Fruit fly (Drosophila melanogaster) whole organism, adult: ENCODE measurements around the gene Ns1.

Experiments
- CG11617 ChIP-seq: fragments of 200-800 bp; sonication (Bioruptor generic); optimal IDR thresholded peaks from 2 replicates; lab custom pipeline; 2017; ENCODE audit warnings: mild to moderate bottlenecking, missing biosample characterization, missing genetic modification reagents, missing genetic modification characterization
- CG12768 ChIP-seq: fragments of 200-800 bp; sonication (Bioruptor generic); optimal IDR thresholded peaks from 2 replicates; lab custom pipeline; 2017; ENCODE audit warnings: missing biosample characterization, missing genetic modification characterization, mild to moderate bottlenecking, moderate library complexity, missing genetic modification reagents
- CG14711 ChIP-seq: fragments of 200-800 bp; sonication (Bioruptor generic); optimal IDR thresholded peaks from 2 replicates; lab custom pipeline; 2018; ENCODE audit warnings: missing biosample characterization, mild to moderate bottlenecking, missing genetic modification characterization, moderate library complexity
- CG1620 ChIP-seq: fragments of 200-800 bp; sonication (Bioruptor generic); optimal IDR thresholded peaks from 2 replicates; lab custom pipeline; 2016; ENCODE audit warnings: missing biosample characterization, missing genetic modification characterization
- CG33017 ChIP-seq: fragments of 200-800 bp; sonication (Bioruptor generic); optimal IDR thresholded peaks from 2 replicates; lab custom pipeline; 2018; ENCODE audit warnings: missing biosample characterization, mild to moderate bottlenecking, missing genetic modification characterization, moderate library complexity
- CG5204 ChIP-seq: fragments of 200-800 bp; sonication (Bioruptor generic); optimal IDR thresholded peaks from 2 replicates; lab custom pipeline; 2016; ENCODE audit warnings: missing biosample characterization, missing genetic modification characterization
- CG7045 ChIP-seq: fragments of 200-800 bp; sonication (Bioruptor generic); optimal IDR thresholded peaks from 2 replicates; lab custom pipeline; 2017; ENCODE audit warnings: missing biosample characterization, mild to moderate bottlenecking, missing genetic modification characterization
- CG7101 ChIP-seq: fragments of 200-800 bp; sonication (Bioruptor generic); optimal IDR thresholded peaks from 2 replicates; lab custom pipeline; 2018; ENCODE audit warnings: missing biosample characterization, mild to moderate bottlenecking, missing genetic modification characterization, moderate library complexity
- Clk ChIP-seq: fragments of 200-800 bp; sonication (Bioruptor generic); optimal IDR thresholded peaks from 2 replicates; lab custom pipeline; 2017; ENCODE audit warnings: missing biosample characterization, missing genetic modification characterization
- Crg-1 ChIP-seq: fragments of 200-800 bp; sonication (Bioruptor generic); optimal IDR thresholded peaks from 2 replicates; lab custom pipeline; 2016; ENCODE audit warnings: missing biosample characterization, missing genetic modification characterization
- Hr96 ChIP-seq: fragments of 200-800 bp; sonication (Bioruptor generic); optimal IDR thresholded peaks from 2 replicates; lab custom pipeline; 2016; ENCODE audit warnings: missing biosample characterization, missing genetic modification characterization
- Mnt ChIP-seq: fragments of 200-800 bp; sonication (Bioruptor generic); optimal IDR thresholded peaks from 2 replicates; lab custom pipeline; 2016; ENCODE audit warnings: missing biosample characterization, mild to moderate bottlenecking, missing genetic modification characterization
- bab1 ChIP-seq: fragments of 200-800 bp; sonication (Bioruptor generic); optimal IDR thresholded peaks from 3 replicates; lab custom pipeline; 2019; ENCODE audit warnings: missing biosample characterization, mild to moderate bottlenecking, missing genetic modification characterization, moderate library complexity
- cic ChIP-seq: fragments of 200-800 bp; sonication (Bioruptor generic); optimal IDR thresholded peaks from 2 replicates; lab custom pipeline; 2017; ENCODE audit warnings: missing biosample characterization, mild to moderate bottlenecking, missing genetic modification characterization, moderate library complexity
- cnc ChIP-seq, 2 experiments: fragments of >200 bp; optimal IDR thresholded peaks; 2 replicates each; lab custom pipeline; 2017
- kay ChIP-seq: fragments of 200-800 bp; sonication (Bioruptor generic); peaks from one replicate; lab custom pipeline; 2016; ENCODE audit warnings: missing biosample characterization, missing genetic modification characterization, borderline replicate concordance
- ovo ChIP-seq: fragments of 200-800 bp; sonication (Bioruptor generic); optimal IDR thresholded peaks from 2 replicates; lab custom pipeline; 2016; ENCODE audit warnings: missing biosample characterization, missing genetic modification characterization
- pad ChIP-seq: fragments of 200-800 bp; sonication (Bioruptor generic); optimal IDR thresholded peaks from 3 replicates; lab custom pipeline; 2017; ENCODE audit warnings: missing biosample characterization, missing genetic modification characterization, mild to moderate bottlenecking, moderate library complexity, missing genetic modification reagents
- tj ChIP-seq: fragments of 200-800 bp; sonication (Bioruptor generic); optimal IDR thresholded peaks from 3 replicates; lab custom pipeline; 2017; ENCODE audit warnings: missing biosample characterization, mild to moderate bottlenecking, missing genetic modification characterization, moderate library complexity
- toe ChIP-seq: fragments of 200-800 bp; sonication (Bioruptor generic); optimal IDR thresholded peaks from 2 replicates; lab custom pipeline; 2016; ENCODE audit warnings: missing biosample characterization, missing genetic modification characterization

Gene Ns1

dm6 chr3R:17035945-17036344 lies 36.5 kb downstream of the Ns1 start, which contains the start of gene CG4009:
Gene CG4009 (minus strand): TSS chr3R:17036045.
- TF ChIP-seq tj (GFP tag; lab: Kevin White, UChicago) (no peak), Clk (no peak), pad (GFP tag; lab: Kevin White, UChicago) (no peak), CG11617 (GFP tag; lab: Kevin White, UChicago) (no peak), cnc (optimal IDR thresholded peaks at IDR 0.05; lab: Kevin White, UChicago) (no peak), Hr96 (no peak), cic (no peak), ovo (GFP tag; lab: Kevin White, UChicago) (no peak), CG1620 (GFP tag; lab: Kevin White, UChicago) (no peak), Crg-1 (no peak), CG5204 (GFP tag; lab: Kevin White, UChicago) (no peak), bab1 (no peak), CG33017 (tag; lab: Kevin White, UChicago) (no peak), Mnt (GFP tag; lab: Kevin White, UChicago) (no peak), CG7101 (tag; lab: Kevin White, UChicago) (no peak), toe (GFP tag; lab: Kevin White, UChicago) (no peak), CG7045 (GFP tag; lab: Kevin White, UChicago) (no peak), kay (no peak), CG12768 (GFP tag; lab: Kevin White, UChicago) (no peak)

- no peak for TF ChIP-seq tj (GFP tag; lab: Kevin White, UChicago)
- TF ChIP-seq ovo (GFP tag; lab: Kevin White, UChicago), result no peak
- TF ChIP-seq pad (GFP tag; lab: Kevin White, UChicago), result no peak
- no peak for TF ChIP-seq CG5204 (GFP tag; lab: Kevin White, UChicago)
- TF ChIP-seq CG33017 (tag; lab: Kevin White, UChicago), result no peak
- no peak for TF ChIP-seq Clk
- no peak for TF ChIP-seq CG11617 (GFP tag; lab: Kevin White, UChicago)
- no peak for TF ChIP-seq Hr96
- TF ChIP-seq cic, result no peak
- TF ChIP-seq CG1620 (GFP tag; lab: Kevin White, UChicago), result no peak
- TF ChIP-seq CG7045 (GFP tag; lab: Kevin White, UChicago), result no peak
- TF ChIP-seq CG7101 (tag; lab: Kevin White, UChicago), result no peak
- no peak for TF ChIP-seq CG12768 (GFP tag; lab: Kevin White, UChicago)
- TF ChIP-seq bab1, result no peak
- TF ChIP-seq CG14711, result no peak
- TF ChIP-seq toe (GFP tag; lab: Kevin White, UChicago), result no peak
- TF ChIP-seq cnc (optimal IDR thresholded peaks at IDR 0.05; lab: Kevin White, UChicago), result no peak
- TF ChIP-seq kay, result no peak
Measured at dm6 chr3R:17031502-17031901, 41.0 kb downstream of the Ns1 start, which contains the start of gene CG31268. Gene CG31268 (plus strand): TSS chr3R:17031802.

dm6 chr3R:17029796-17030195 lies 42.7 kb downstream of the Ns1 start:
- no peak for TF ChIP-seq cnc (optimal IDR thresholded peaks at IDR 0.05; lab: Kevin White, UChicago)

dm6 chr3R:17028393-17028792 lies 44.1 kb downstream of the Ns1 start, which contains the start of gene CG5225:
Gene CG5225 (plus strand): TSS chr3R:17028693.
- TF ChIP-seq kay (no peak), CG11617 (GFP tag; lab: Kevin White, UChicago) (no peak), CG33017 (tag; lab: Kevin White, UChicago) (no peak), CG7101 (tag; lab: Kevin White, UChicago) (no peak), Clk (no peak), pad (GFP tag; lab: Kevin White, UChicago) (no peak), CG14711 (no peak), CG5204 (GFP tag; lab: Kevin White, UChicago) (no peak), Mnt (GFP tag; lab: Kevin White, UChicago) (no peak), CG12768 (GFP tag; lab: Kevin White, UChicago) (no peak), toe (GFP tag; lab: Kevin White, UChicago) (no peak), bab1 (no peak), cic (no peak), cnc (optimal IDR thresholded peaks at IDR 0.05; lab: Kevin White, UChicago) (no peak)

- TF ChIP-seq CG14711 (peak; percentile 23), CG5204 (GFP tag; lab: Kevin White, UChicago) (no peak), Crg-1 (no peak), cic (no peak), tj (GFP tag; lab: Kevin White, UChicago) (peak; percentile 28), toe (GFP tag; lab: Kevin White, UChicago) (no peak), CG11617 (GFP tag; lab: Kevin White, UChicago) (peak; percentile 65), kay (peak; percentile 82), bab1 (peak; percentile 85), CG12768 (GFP tag; lab: Kevin White, UChicago) (no peak), ovo (GFP tag; lab: Kevin White, UChicago) (peak; percentile 51), CG33017 (tag; lab: Kevin White, UChicago) (peak; percentile 56), CG7045 (GFP tag; lab: Kevin White, UChicago) (peak; percentile 24), CG1620 (GFP tag; lab: Kevin White, UChicago) (peak; percentile 18), CG7101 (tag; lab: Kevin White, UChicago) (peak; percentile 59), Clk (no peak), cnc (optimal IDR thresholded peaks at IDR 0.05; lab: Kevin White, UChicago) (no peak), Mnt (GFP tag; lab: Kevin White, UChicago) (peak; percentile 84), pad (GFP tag; lab: Kevin White, UChicago) (peak; percentile 46), Hr96 (peak; percentile 18)
Measured at dm6 chr3R:17020956-17021355, 51.5 kb downstream of the Ns1 start, which contains the start of gene Adsl. Gene Adsl (minus strand): TSS chr3R:17021120.
